Worm (Caenorhabditis elegans) whole organism, young adult: ENCODE results near the gene imb-2.
A peak's percentile ranks its signal among the peaks of the same experiment; 100 is the strongest.

Experiments
- C17E4.6 ChIP-seq: fragments of 200-800 bp; sonication (Bioruptor generic); IDR thresholded peaks from 2 replicates; pipeline ENCODE4 v1.3.6; 2022; ENCODE audit warnings: missing genetic modification reagents, missing genetic modification characterization, missing compliant biosample characterization
- F23B12.7 ChIP-seq: sonication (generic microtip); optimal IDR thresholded peaks from 2 replicates; lab custom pipeline; 2017; ENCODE audit warnings: missing genetic modification characterization, mild to moderate bottlenecking, missing compliant biosample characterization, antibody characterized with exemption, moderate library complexity; ENCODE audit not compliant: insufficient read depth
- F33H1.4 ChIP-seq: fragments of 200-800 bp; sonication (Bioruptor generic); IDR thresholded peaks from 2 replicates; pipeline ENCODE4 v1.3.6; 2022; ENCODE audit warnings: missing genetic modification reagents, missing genetic modification characterization, missing compliant biosample characterization
- F49E8.2 ChIP-seq: sonication (generic microtip); optimal IDR thresholded peaks from 3 replicates; lab custom pipeline; 2017; ENCODE audit warnings: missing genetic modification characterization, mild to moderate bottlenecking, missing compliant biosample characterization, antibody characterized with exemption, moderate library complexity; ENCODE audit not compliant: insufficient read depth
- K11D2.4 ChIP-seq: fragments of 200-800 bp; sonication (Bioruptor generic); IDR thresholded peaks from 2 replicates; pipeline ENCODE4 v1.3.6; 2022; ENCODE audit warnings: missing genetic modification reagents, missing genetic modification characterization, missing compliant biosample characterization
- K12H6.12 ChIP-seq: fragments of 200-800 bp; sonication (Bioruptor generic); optimal IDR thresholded peaks from 2 replicates; lab custom pipeline; 2018; ENCODE audit warnings: mild to moderate bottlenecking, missing genetic modification characterization, missing compliant biosample characterization
- Y53F4B.3 ChIP-seq: fragments of 200-800 bp; sonication (Bioruptor generic); IDR thresholded peaks from 2 replicates; pipeline ENCODE4 v1.3.6; 2022; ENCODE audit warnings: missing genetic modification reagents, missing genetic modification characterization, missing compliant biosample characterization
- Y95B8A.8 ChIP-seq: fragments of 200-800 bp; sonication (Bioruptor generic); IDR thresholded peaks from 2 replicates; pipeline ENCODE4 v1.3.6; 2022; ENCODE audit warnings: missing genetic modification reagents, missing genetic modification characterization, missing compliant biosample characterization
- atf-7 ChIP-seq: sonication (generic microtip); optimal IDR thresholded peaks from 2 replicates; lab custom pipeline; 2017; ENCODE audit warnings: mild to moderate bottlenecking, missing genetic modification characterization, missing compliant biosample characterization
- bed-1 ChIP-seq: fragments of 200-800 bp; sonication (Bioruptor generic); IDR thresholded peaks from 2 replicates; pipeline ENCODE4 v1.3.6; 2022; ENCODE audit warnings: missing genetic modification reagents, missing genetic modification characterization, missing compliant biosample characterization
- ccch-3 ChIP-seq: fragments of 200-800 bp; sonication (Bioruptor generic); optimal IDR thresholded peaks from 2 replicates; lab custom pipeline; 2018; ENCODE audit warnings: mild to moderate bottlenecking, missing genetic modification characterization, missing compliant biosample characterization
- cebp-1 ChIP-seq, 2 experiments: fragments of 200-800 bp in 1 of 2; sonication (Bioruptor generic) in 1 of 2; sonication (generic microtip) in 1 of 2; IDR thresholded peaks in 1 of 2; optimal IDR thresholded peaks in 1 of 2; 2 replicates each; pipeline versions ENCODE4 v1.3.6 to Lab custom; 2017 to 2022; ENCODE audit warnings: missing compliant biosample characterization in 2 of 2, missing genetic modification characterization in 2 of 2, mild to moderate bottlenecking in 1 of 2, missing genetic modification reagents in 1 of 2, moderate library complexity in 1 of 2
- ceh-27 ChIP-seq: fragments of 200-800 bp; sonication (Bioruptor generic); optimal IDR thresholded peaks from 2 replicates; lab custom pipeline; 2018; ENCODE audit warnings: mild to moderate bottlenecking, missing genetic modification characterization, moderate library complexity, missing compliant biosample characterization
- dox-1 ChIP-seq: fragments of 200-800 bp; sonication (Bioruptor generic); IDR thresholded peaks from 2 replicates; pipeline ENCODE4 v1.3.6; 2022; ENCODE audit warnings: missing genetic modification reagents, missing genetic modification characterization, missing compliant biosample characterization
- dpl-1 ChIP-seq: fragments of 150-350 bp; optimal IDR thresholded peaks from 2 replicates; lab custom pipeline; 2014; ENCODE audit warnings: missing biosample characterization, missing genetic modification reagents, missing genetic modification characterization
- efl-1 ChIP-seq: fragments of 150-350 bp; optimal IDR thresholded peaks from 2 replicates; lab custom pipeline; 2014; ENCODE audit warnings: missing biosample characterization, missing genetic modification reagents, missing genetic modification characterization
- egrh-3 ChIP-seq: fragments of 200-800 bp; sonication (Bioruptor generic); IDR thresholded peaks from 2 replicates; pipeline ENCODE4 v1.3.6; 2022; ENCODE audit warnings: missing genetic modification reagents, missing genetic modification characterization, missing compliant biosample characterization
- hrde-1 ChIP-seq: sonication (generic microtip); optimal IDR thresholded peaks from 2 replicates; lab custom pipeline; 2016; ENCODE audit warnings: missing genetic modification characterization, mild to moderate bottlenecking, missing compliant biosample characterization, moderate library complexity, missing genotype, missing genetic modification reagents, borderline replicate concordance
- hsf-1 ChIP-seq: fragments of 200-800 bp; sonication (Bioruptor generic); IDR thresholded peaks from 2 replicates; pipeline ENCODE4 v1.3.6; 2022; ENCODE audit warnings: missing genetic modification reagents, missing genetic modification characterization, missing compliant biosample characterization
- lin-26 ChIP-seq: fragments of 200-800 bp; sonication (Bioruptor generic); IDR thresholded peaks from 2 replicates; pipeline ENCODE4 v1.3.6; 2022; ENCODE audit warnings: missing genetic modification reagents, missing genetic modification characterization, missing compliant biosample characterization
- lin-35 ChIP-seq, 3 experiments: fragments of 150-350 bp in 2 of 3; sonication (generic microtip) in 1 of 3; optimal IDR thresholded peaks; 2 replicates each; lab custom pipeline; 2014 to 2018; ENCODE audit warnings: missing biosample characterization in 3 of 3, missing genetic modification characterization in 3 of 3, missing genetic modification reagents in 3 of 3
- lin-54 ChIP-seq: fragments of 200-800 bp; sonication (Bioruptor generic); optimal IDR thresholded peaks from 2 replicates; lab custom pipeline; 2018; ENCODE audit warnings: mild to moderate bottlenecking, missing genetic modification characterization, missing compliant biosample characterization
- lsl-1 ChIP-seq: fragments of 200-800 bp; sonication (Bioruptor generic); optimal IDR thresholded peaks from 2 replicates; lab custom pipeline; 2018; ENCODE audit warnings: mild to moderate bottlenecking, missing genetic modification characterization, moderate library complexity, missing compliant biosample characterization
- madf-8 ChIP-seq: fragments of 200-800 bp; sonication (Bioruptor generic); conservative IDR thresholded peaks from 2 replicates; pipeline ENCODE4 v1.3.6; 2022; ENCODE audit warnings: missing genetic modification reagents, missing genetic modification characterization, missing compliant biosample characterization
- mcd-1 ChIP-seq: fragments of 200-800 bp; sonication (Bioruptor generic); IDR thresholded peaks from 2 replicates; pipeline ENCODE4 v1.3.6; 2022; ENCODE audit warnings: missing genetic modification reagents, missing genetic modification characterization, missing compliant biosample characterization
- mes-4 ChIP-seq: sonication (generic microtip); optimal IDR thresholded peaks from 2 replicates; lab custom pipeline; 2016; ENCODE audit warnings: missing genotype, missing genetic modification characterization, missing compliant biosample characterization
- nfya-2 ChIP-seq: fragments of 200-800 bp; sonication (Bioruptor generic); IDR thresholded peaks from 2 replicates; pipeline ENCODE4 v1.3.6; 2022; ENCODE audit warnings: missing genetic modification reagents, missing genetic modification characterization, missing compliant biosample characterization
- nhr-120 ChIP-seq: fragments of 200-800 bp; sonication (Bioruptor generic); IDR thresholded peaks from 2 replicates; pipeline ENCODE4 v1.3.6; 2022; ENCODE audit warnings: missing genetic modification characterization, missing compliant biosample characterization
- pbrm-1 ChIP-seq: fragments of 200-800 bp; sonication (Bioruptor generic); IDR thresholded peaks from 2 replicates; pipeline ENCODE4 v1.3.6; 2022; ENCODE audit warnings: missing genetic modification reagents, missing genetic modification characterization, missing compliant biosample characterization
- rec-8 ChIP-seq, 2 experiments: sonication (generic microtip); optimal IDR thresholded peaks; 2 replicates each; lab custom pipeline; 2016; ENCODE audit warnings: mild to moderate bottlenecking in 2 of 2, missing genetic modification characterization in 2 of 2, missing genetic modification reagents in 2 of 2, missing genotype in 2 of 2, missing biosample characterization in 1 of 2, missing compliant biosample characterization in 1 of 2, moderate library complexity in 1 of 2
- rpc-1 ChIP-seq, 2 experiments: fragments of 150-350 bp in 1 of 2; sonication (generic microtip) in 1 of 2; optimal IDR thresholded peaks; 2 replicates each; lab custom pipeline; 2014 to 2018; ENCODE audit warnings: missing biosample characterization in 1 of 2, missing genetic modification characterization in 1 of 2, missing genetic modification reagents in 1 of 2, missing genotype in 1 of 2
- snpc-3.4 ChIP-seq: sonication (generic microtip); optimal IDR thresholded peaks from 2 replicates; lab custom pipeline; 2017; ENCODE audit warnings: missing genetic modification characterization, mild to moderate bottlenecking, missing compliant biosample characterization, antibody characterized with exemption, moderate library complexity, missing genotype, missing genetic modification reagents
- snpc-4 ChIP-seq, 5 experiments: fragments of 150-350 bp in 1 of 5; sonication (generic microtip) in 4 of 5; optimal IDR thresholded peaks; 2 replicates each; lab custom pipeline; 2014 to 2018; ENCODE audit warnings: missing genetic modification characterization in 5 of 5, missing biosample characterization in 3 of 5, antibody characterized with exemption in 2 of 5, mild to moderate bottlenecking in 2 of 5, missing compliant biosample characterization in 2 of 5, missing genotype in 2 of 5, moderate library complexity in 2 of 5, missing genetic modification reagents in 1 of 5
- somi-1 ChIP-seq: fragments of 200-800 bp; sonication (Bioruptor generic); optimal IDR thresholded peaks from 2 replicates; lab custom pipeline; 2018; ENCODE audit warnings: mild to moderate bottlenecking, missing genetic modification characterization, missing compliant biosample characterization
- unc-62 ChIP-seq: fragments of 150-350 bp; optimal IDR thresholded peaks from 2 replicates; lab custom pipeline; 2014; ENCODE audit warnings: missing biosample characterization, missing genetic modification reagents, missing genetic modification characterization
- xnd-1 ChIP-seq: sonication (generic microtip); optimal IDR thresholded peaks from 2 replicates; lab custom pipeline; 2016; ENCODE audit warnings: missing genotype, missing genetic modification reagents, missing genetic modification characterization, missing compliant biosample characterization
- zfh-2 ChIP-seq: fragments of 200-800 bp; sonication (Bioruptor generic); conservative IDR thresholded peaks from 2 replicates; pipeline ENCODE4 v1.3.6; 2022; ENCODE audit warnings: missing genetic modification reagents, missing genetic modification characterization, missing compliant biosample characterization
- ztf-6 ChIP-seq: fragments of 200-800 bp; sonication (Bioruptor generic); IDR thresholded peaks from 2 replicates; pipeline ENCODE4 v1.3.6; 2022; ENCODE audit warnings: missing genetic modification reagents, missing genetic modification characterization, missing compliant biosample characterization

imb-2 gene

ce11 chrII:14390036-14390763 is 24.7 kb downstream of the imb-2 start, which contains the start of the genes kbp-3 and nurf-1 (continued):
- no peak for TF ChIP-seq C17E4.6 (GFP tag; lab: Robert Waterston, UW)
- TF ChIP-seq ztf-6 (GFP tag; lab: Robert Waterston, UW) = no peak
- TF ChIP-seq egrh-3 (GFP tag; lab: Robert Waterston, UW) = no peak
- no peak for TF ChIP-seq lin-26 (GFP tag; lab: Robert Waterston, UW)
- peak; percentile 78 for TF ChIP-seq dox-1
- TF ChIP-seq dpl-1 = peak; percentile 69
- TF ChIP-seq ceh-27 (GFP tag; lab: Kevin White, UChicago) = no peak
- no peak for TF ChIP-seq K11D2.4 (GFP tag; lab: Robert Waterston, UW)
- TF ChIP-seq snpc-4 (GFP tag; optimal IDR thresholded peaks at IDR 0.05; lab: Kevin White, UChicago) = no peak
- TF ChIP-seq snpc-4 (tag; optimal IDR thresholded peaks at IDR 0.05; lab: Kevin White, UChicago) = no peak
- peak; percentile 60 for TF ChIP-seq F23B12.7 (tag; lab: Kevin White, UChicago)
- no peak for TF ChIP-seq bed-1
- TF ChIP-seq pbrm-1 (GFP tag; lab: Robert Waterston, UW) = no peak
- TF ChIP-seq K12H6.12 (tag; lab: Kevin White, UChicago) = peak; percentile 5
- no peak for TF ChIP-seq atf-7 (tag; lab: Kevin White, UChicago)
- peak; percentile 61 for TF ChIP-seq mcd-1 (GFP tag; lab: Robert Waterston, UW)
- peak; percentile 83 for TF ChIP-seq efl-1
- no peak for TF ChIP-seq Y53F4B.3
- TF ChIP-seq hrde-1 (tag; lab: Kevin White, UChicago) = no peak
- TF ChIP-seq zfh-2 (GFP tag; lab: Robert Waterston, UW) = no peak
- no peak for TF ChIP-seq cebp-1 (GFP tag; IDR thresholded peaks at IDR 0.05; lab: Robert Waterston, UW)
- TF ChIP-seq cebp-1 (tag; optimal IDR thresholded peaks at IDR 0.05; lab: Kevin White, UChicago) = no peak
- peak in 1 of 3 experiments; percentile 56 for TF ChIP-seq lin-35 (GFP tag; optimal IDR thresholded peaks at IDR 0.05; lab: Kevin White, UChicago)
- TF ChIP-seq madf-8 = no peak
- TF ChIP-seq lin-54 (GFP tag; lab: Kevin White, UChicago) = peak; percentile 79
- TF ChIP-seq hsf-1 = no peak
- TF ChIP-seq unc-62 = no peak
- peak; percentile 64 for TF ChIP-seq lsl-1
- no peak for TF ChIP-seq somi-1 (GFP tag; lab: Kevin White, UChicago)
- TF ChIP-seq ccch-3 (GFP tag; lab: Kevin White, UChicago) = no peak
- no peak for TF ChIP-seq rec-8 (tag; optimal IDR thresholded peaks at IDR 0.05; lab: Kevin White, UChicago)
- no peak for TF ChIP-seq Y95B8A.8 (GFP tag; lab: Robert Waterston, UW)
- TF ChIP-seq xnd-1 = no peak
- no peak for TF ChIP-seq nhr-120 (GFP tag; lab: Robert Waterston, UW)
- TF ChIP-seq F33H1.4 (GFP tag; lab: Robert Waterston, UW) = peak; percentile 85
- TF ChIP-seq snpc-3.4 (tag; lab: Kevin White, UChicago) = no peak
- TF ChIP-seq F49E8.2 = no peak
- TF ChIP-seq rpc-1 (optimal IDR thresholded peaks at IDR 0.05; lab: Kevin White, UChicago) = no peak
- no peak for TF ChIP-seq rpc-1 (tag; optimal IDR thresholded peaks at IDR 0.05; lab: Kevin White, UChicago)
- no peak for TF ChIP-seq mes-4 (tag; lab: Kevin White, UChicago)
- no peak for TF ChIP-seq nfya-2 (GFP tag; lab: Robert Waterston, UW)
